Worm (Caenorhabditis elegans) whole organism, young adult: ENCODE data around the gene M176.10.

Experiments used
- B0019.2 ChIP-seq: fragments of 200-800 bp; sonication (Bioruptor generic); conservative IDR thresholded peaks from 2 replicates; pipeline ENCODE4 v1.3.6; 2022; ENCODE audit warnings: missing genetic modification reagents, missing genetic modification characterization, missing compliant biosample characterization
- F57A8.1 ChIP-seq: fragments of 200-800 bp; sonication (Bioruptor generic); optimal IDR thresholded peaks from 2 replicates; lab custom pipeline; 2018; ENCODE audit warnings: mild to moderate bottlenecking, missing genetic modification characterization, moderate library complexity, missing compliant biosample characterization
- ama-1 ChIP-seq, 3 experiments: fragments of 150-350 bp in 1 of 3; sonication (generic microtip) in 2 of 3; optimal IDR thresholded peaks; 2 replicates each; lab custom pipeline; 2014 to 2018; ENCODE audit warnings: missing biosample characterization in 2 of 3, missing genetic modification characterization in 2 of 3, missing genetic modification reagents in 2 of 3
- dpff-1 ChIP-seq: sonication (generic microtip); optimal IDR thresholded peaks from 2 replicates; lab custom pipeline; 2017; ENCODE audit warnings: mild to moderate bottlenecking, missing genetic modification characterization, missing compliant biosample characterization
- egl-44 ChIP-seq: fragments of 200-800 bp; sonication (Bioruptor generic); IDR thresholded peaks from 2 replicates; pipeline ENCODE4 v1.3.6; 2022; ENCODE audit warnings: missing genetic modification reagents, missing genetic modification characterization, missing compliant biosample characterization
- hlh-12 ChIP-seq: sonication (generic microtip); optimal IDR thresholded peaks from 2 replicates; lab custom pipeline; 2016; ENCODE audit warnings: missing genetic modification characterization, missing compliant biosample characterization
- hmg-1.2 ChIP-seq: fragments of 200-800 bp; sonication (Bioruptor generic); IDR thresholded peaks from 2 replicates; pipeline ENCODE4 v1.3.6; 2022; ENCODE audit warnings: missing genetic modification reagents, missing genetic modification characterization, missing compliant biosample characterization
- mcd-1 ChIP-seq: fragments of 200-800 bp; sonication (Bioruptor generic); IDR thresholded peaks from 2 replicates; pipeline ENCODE4 v1.3.6; 2022; ENCODE audit warnings: missing genetic modification reagents, missing genetic modification characterization, missing compliant biosample characterization
- nfya-1 ChIP-seq: sonication (generic microtip); optimal IDR thresholded peaks from 2 replicates; lab custom pipeline; 2017; ENCODE audit warnings: antibody characterized with exemption, missing compliant biosample characterization, missing genetic modification characterization, borderline replicate concordance; ENCODE audit not compliant: insufficient read depth
- nfya-2 ChIP-seq: fragments of 200-800 bp; sonication (Bioruptor generic); IDR thresholded peaks from 2 replicates; pipeline ENCODE4 v1.3.6; 2022; ENCODE audit warnings: missing genetic modification reagents, missing genetic modification characterization, missing compliant biosample characterization
- pha-4 ChIP-seq: fragments of 150-350 bp; sonication (generic microtip); optimal IDR thresholded peaks from 2 replicates; lab custom pipeline; 2014; ENCODE audit warnings: missing biosample characterization, missing genetic modification reagents, missing genetic modification characterization
- repo-1 ChIP-seq: sonication (generic microtip); optimal IDR thresholded peaks from 2 replicates; lab custom pipeline; 2017; ENCODE audit warnings: mild to moderate bottlenecking, missing genetic modification characterization, missing compliant biosample characterization
- ztf-18 ChIP-seq: sonication (generic microtip); optimal IDR thresholded peaks from 2 replicates; lab custom pipeline; 2016; ENCODE audit warnings: missing genotype, mild to moderate bottlenecking, missing genetic modification characterization, missing compliant biosample characterization

DNA sequence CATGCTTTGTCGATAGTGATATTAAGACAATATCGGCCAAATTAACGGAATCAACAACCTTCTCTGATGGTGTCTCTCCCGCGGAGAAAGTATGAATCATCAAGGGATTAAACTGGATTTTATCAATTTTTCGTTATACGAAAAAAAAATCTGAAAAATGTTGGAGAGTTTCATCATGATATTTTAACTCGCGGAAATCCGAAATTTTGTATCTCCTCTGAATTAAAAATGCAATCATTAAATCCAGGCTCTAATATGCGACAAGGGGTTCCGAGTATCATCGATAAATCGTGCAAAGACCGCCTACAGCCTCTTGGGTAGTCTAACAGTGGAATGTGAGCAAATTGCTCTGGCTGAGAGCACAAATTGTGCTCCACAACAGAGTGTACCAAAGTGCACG, 48.8 kb downstream of the M176.10 start, which contains the start of gene C06C3.10:
- TF ChIP-seq F57A8.1 (GFP tag; lab: Kevin White, UChicago) = no peak
- TF ChIP-seq dpff-1 (tag; lab: Kevin White, UChicago) = no peak
- TF ChIP-seq hmg-1.2 (GFP tag; lab: Robert Waterston, UW) = no peak
- no peak for TF ChIP-seq repo-1 (tag; lab: Kevin White, UChicago)
- no peak for TF ChIP-seq ama-1 (optimal IDR thresholded peaks at IDR 0.05; lab: Kevin White, UChicago)
- TF ChIP-seq ama-1 (GFP tag; optimal IDR thresholded peaks at IDR 0.05; lab: Kevin White, UChicago) = no peak
- no peak for TF ChIP-seq hlh-12 (tag; lab: Kevin White, UChicago)
- no peak for TF ChIP-seq pha-4 (tag; lab: Kevin White, UChicago)
- TF ChIP-seq mcd-1 = no peak
- no peak for TF ChIP-seq B0019.2 (GFP tag; lab: Robert Waterston, UW)
- no peak for TF ChIP-seq nfya-1
- no peak for TF ChIP-seq ztf-18 (tag; lab: Kevin White, UChicago)
- TF ChIP-seq nfya-2 (GFP tag; lab: Robert Waterston, UW) = no peak
- no peak for TF ChIP-seq egl-44
